Fruit fly (Drosophila melanogaster) whole organism: Measurements from ENCODE around the gene osa.

Experiments
- CG8478 ChIP-seq: fragments of >200 bp; optimal IDR thresholded peaks from 2 replicates; lab custom pipeline; 2018; ENCODE audit warnings: inconsistent platforms
- Dll ChIP-seq: fragments of >200 bp; optimal IDR thresholded peaks from 2 replicates; lab custom pipeline; 2017

DNA sequence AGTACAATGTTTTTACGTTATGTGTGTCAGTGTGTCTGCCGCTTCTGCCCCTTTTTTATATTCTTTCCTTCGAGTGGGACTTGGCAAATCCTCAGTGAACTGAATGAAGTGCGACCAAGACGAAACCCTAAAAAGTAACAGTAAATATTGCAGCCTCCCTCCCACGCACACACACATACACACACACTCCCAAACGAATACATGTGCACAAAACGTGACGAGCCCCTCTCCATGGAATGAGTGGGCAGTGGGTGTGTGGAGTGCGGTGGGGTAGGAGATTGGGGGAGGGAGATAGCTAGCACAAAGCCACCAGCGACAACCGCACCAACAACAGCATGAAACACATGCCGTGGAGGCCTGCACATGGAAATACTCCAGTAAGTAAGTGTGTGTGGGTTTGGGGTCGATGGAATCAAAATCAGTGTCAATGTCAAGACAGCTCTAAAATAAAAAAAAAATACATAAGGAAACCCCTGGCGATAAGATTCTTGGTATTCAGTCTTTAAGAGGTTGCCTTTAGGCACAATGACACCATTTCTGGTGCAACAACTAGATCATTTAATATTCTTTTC lies 3.3 kb downstream of the osa start:
- TF ChIP-seq Dll (no peak), CG8478 (lab: Kevin White, UChicago) (no peak)
